Worm (Caenorhabditis elegans) whole organism, L4 larva: ENCODE data around the gene F23A7.1.

Experiments used
- F26F4.8 ChIP-seq: fragments of 200-800 bp; sonication (Bioruptor generic); conservative IDR thresholded peaks from 2 replicates; pipeline ENCODE4 v1.3.6; 2022; ENCODE audit warnings: missing genetic modification characterization, missing compliant biosample characterization
- F44E2.7 ChIP-seq: fragments of 200-800 bp; sonication (Bioruptor generic); IDR thresholded peaks from 2 replicates; pipeline ENCODE4 v2.1.2; 2022; ENCODE audit warnings: missing genetic modification characterization, missing compliant biosample characterization
- F49E8.2 ChIP-seq: sonication (generic microtip); optimal IDR thresholded peaks from 2 replicates; lab custom pipeline; 2016; ENCODE audit warnings: missing compliant biosample characterization, mild to moderate bottlenecking, missing genetic modification characterization, borderline replicate concordance
- R02D3.7 ChIP-seq: fragments of 150-350 bp; sonication (generic microtip); optimal IDR thresholded peaks from 3 replicates; lab custom pipeline; 2014; ENCODE audit warnings: missing biosample characterization, missing genetic modification characterization
- Y105C5A.15 ChIP-seq: fragments of 200-800 bp; sonication (Bioruptor generic); IDR thresholded peaks from 2 replicates; pipeline ENCODE4 v1.3.6; 2022; ENCODE audit warnings: missing genetic modification characterization, missing compliant biosample characterization
- Y48G9A.11 ChIP-seq: fragments of 200-800 bp; sonication (Bioruptor generic); IDR thresholded peaks from 2 replicates; pipeline ENCODE4 v1.3.6; 2022; ENCODE audit warnings: missing genetic modification reagents, missing genetic modification characterization, missing compliant biosample characterization
- Y5F2A.4 ChIP-seq: fragments of 200-800 bp; sonication (Bioruptor generic); optimal IDR thresholded peaks from 2 replicates; lab custom pipeline; 2018; ENCODE audit warnings: mild to moderate bottlenecking, missing genetic modification characterization, missing compliant biosample characterization
- Y75B8A.6 ChIP-seq: fragments of 200-800 bp; sonication (Bioruptor generic); IDR thresholded peaks from 2 replicates; pipeline ENCODE4 v1.3.6; 2022; ENCODE audit warnings: missing genetic modification reagents, missing genetic modification characterization, missing compliant biosample characterization
- ZK337.2 ChIP-seq: fragments of 200-800 bp; sonication (Bioruptor generic); IDR thresholded peaks from 2 replicates; pipeline ENCODE4 v1.3.6; 2022; ENCODE audit warnings: missing genetic modification reagents, missing genetic modification characterization, missing compliant biosample characterization
- aha-1 ChIP-seq: fragments of 150-350 bp; peaks from one replicate; lab custom pipeline; 2014; ENCODE audit warnings: missing biosample characterization, missing genetic modification characterization
- aly-2 ChIP-seq: sonication (generic microtip); optimal IDR thresholded peaks from 2 replicates; lab custom pipeline; 2018; ENCODE audit warnings: missing biosample characterization, missing genetic modification characterization
- arid-1 ChIP-seq: fragments of 200-800 bp; sonication (Bioruptor generic); conservative IDR thresholded peaks from 2 replicates; pipeline ENCODE4 v1.3.6; 2022; ENCODE audit warnings: missing genetic modification reagents, missing genetic modification characterization, missing compliant biosample characterization
- attf-4 ChIP-seq: sonication (generic microtip); optimal IDR thresholded peaks from 3 replicates; lab custom pipeline; 2017; ENCODE audit warnings: missing biosample characterization, missing genetic modification characterization
- ceh-20 ChIP-seq: fragments of 200-800 bp; sonication (Bioruptor generic); IDR thresholded peaks from 2 replicates; pipeline ENCODE4 v1.3.6; 2022; ENCODE audit warnings: missing genetic modification reagents, missing genetic modification characterization, missing compliant biosample characterization
- ceh-32 ChIP-seq: sonication (generic microtip); optimal IDR thresholded peaks from 2 replicates; lab custom pipeline; 2016; ENCODE audit warnings: mild to moderate bottlenecking, missing genetic modification characterization, missing compliant biosample characterization; ENCODE audit not compliant: poor library complexity
- ceh-44 ChIP-seq: fragments of 200-800 bp; sonication (Bioruptor generic); IDR thresholded peaks from 2 replicates; pipeline ENCODE4 v1.3.6; 2022; ENCODE audit warnings: missing genetic modification reagents, missing genetic modification characterization, missing compliant biosample characterization
- ceh-62 ChIP-seq: sonication (generic microtip); optimal IDR thresholded peaks from 2 replicates; lab custom pipeline; 2017; ENCODE audit warnings: missing biosample characterization, missing genetic modification characterization
- ceh-82 ChIP-seq: sonication (generic microtip); optimal IDR thresholded peaks from 2 replicates; lab custom pipeline; 2017; ENCODE audit warnings: missing biosample characterization, missing genetic modification characterization
- daf-16 ChIP-seq, 3 experiments: sonication (generic microtip); optimal IDR thresholded peaks; 2 replicates each; lab custom pipeline; 2016 to 2017; ENCODE audit warnings: missing genetic modification characterization in 3 of 3, missing genetic modification reagents in 3 of 3, mild to moderate bottlenecking in 2 of 3, missing compliant biosample characterization in 2 of 3, missing biosample characterization in 1 of 3, moderate library complexity in 1 of 3
- daf-19 ChIP-seq: fragments of 200-800 bp; sonication (Bioruptor generic); conservative IDR thresholded peaks from 2 replicates; pipeline ENCODE4 v1.3.6; 2022; ENCODE audit warnings: missing genetic modification characterization, missing compliant biosample characterization
- dmd-6 ChIP-seq: fragments of 200-800 bp; sonication (Bioruptor generic); IDR thresholded peaks from 2 replicates; pipeline ENCODE4 v1.3.6; 2022; ENCODE audit warnings: missing genetic modification reagents, missing genetic modification characterization, missing compliant biosample characterization
- dmd-8 ChIP-seq: fragments of 200-800 bp; sonication (Bioruptor generic); IDR thresholded peaks from 2 replicates; pipeline ENCODE4 v1.3.6; 2022; ENCODE audit warnings: missing genetic modification characterization, missing compliant biosample characterization
- dpl-1 ChIP-seq: fragments of 150-350 bp; optimal IDR thresholded peaks from 2 replicates; lab custom pipeline; 2014; ENCODE audit warnings: missing biosample characterization, missing genetic modification reagents, missing genetic modification characterization
- egl-43 ChIP-seq: fragments of 200-800 bp; sonication (Bioruptor generic); IDR thresholded peaks from 2 replicates; pipeline ENCODE4 v1.3.6; 2022; ENCODE audit warnings: missing genetic modification reagents, missing genetic modification characterization, missing compliant biosample characterization
- lim-7 ChIP-seq: fragments of 200-800 bp; sonication (Bioruptor generic); IDR thresholded peaks from 2 replicates; pipeline ENCODE4 v1.3.6; 2022; ENCODE audit warnings: missing genetic modification characterization, missing compliant biosample characterization
- lin-29 ChIP-seq: fragments of 200-800 bp; sonication (Bioruptor generic); IDR thresholded peaks from 2 replicates; pipeline ENCODE4 v1.3.6; 2022; ENCODE audit warnings: missing genetic modification reagents, missing genetic modification characterization, missing compliant biosample characterization
- lin-38 ChIP-seq: fragments of 200-800 bp; sonication (Bioruptor generic); IDR thresholded peaks from 2 replicates; pipeline ENCODE4 v1.3.6; 2022; ENCODE audit warnings: missing genetic modification reagents, missing genetic modification characterization, missing compliant biosample characterization
- madf-9 ChIP-seq: fragments of 200-800 bp; sonication (Bioruptor generic); conservative IDR thresholded peaks from 2 replicates; pipeline ENCODE4 v1.3.6; 2022; ENCODE audit warnings: missing genetic modification reagents, missing genetic modification characterization, missing compliant biosample characterization
- mes-2 ChIP-seq: sonication (generic microtip); optimal IDR thresholded peaks from 2 replicates; lab custom pipeline; 2016; ENCODE audit warnings: missing genotype, mild to moderate bottlenecking, missing genetic modification characterization, missing compliant biosample characterization; ENCODE audit not compliant: poor library complexity, severe bottlenecking
- mxl-3 ChIP-seq: fragments of 200-800 bp; sonication (Bioruptor generic); optimal IDR thresholded peaks from 2 replicates; lab custom pipeline; 2018; ENCODE audit warnings: mild to moderate bottlenecking, missing genetic modification characterization, missing compliant biosample characterization
- nhr-102 ChIP-seq: sonication (generic microtip); optimal IDR thresholded peaks from 2 replicates; lab custom pipeline; 2016; ENCODE audit warnings: mild to moderate bottlenecking, missing genetic modification characterization, moderate library complexity, missing compliant biosample characterization
- nhr-111 ChIP-seq: fragments of 200-800 bp; sonication (Bioruptor generic); optimal IDR thresholded peaks from 2 replicates; lab custom pipeline; 2018; ENCODE audit warnings: mild to moderate bottlenecking, missing genetic modification characterization, missing compliant biosample characterization
- nhr-28 ChIP-seq: fragments of 150-350 bp; optimal IDR thresholded peaks from 2 replicates; lab custom pipeline; 2014; ENCODE audit warnings: missing biosample characterization, missing genetic modification characterization
- nhr-41 ChIP-seq: fragments of 200-800 bp; sonication (Bioruptor generic); IDR thresholded peaks from 2 replicates; pipeline ENCODE4 v1.3.6; 2022; ENCODE audit warnings: missing genetic modification reagents, missing genetic modification characterization, missing compliant biosample characterization
- nhr-6 ChIP-seq: fragments of 150-350 bp; optimal IDR thresholded peaks from 2 replicates; lab custom pipeline; 2014; ENCODE audit warnings: missing biosample characterization, missing genetic modification characterization
- nhr-76 ChIP-seq: fragments of 150-350 bp; optimal IDR thresholded peaks from 2 replicates; lab custom pipeline; 2014; ENCODE audit warnings: missing biosample characterization, missing genetic modification characterization
- pha-4 ChIP-seq, 2 experiments: fragments of 150-350 bp in 1 of 2; fragments of 200-800 bp in 1 of 2; sonication (Bioruptor generic) in 1 of 2; IDR thresholded peaks in 1 of 2; optimal IDR thresholded peaks in 1 of 2; 2 replicates each; pipeline versions ENCODE4 v1.3.6 to Lab custom; 2014 to 2022; ENCODE audit warnings: missing genetic modification characterization in 2 of 2, missing genetic modification reagents in 2 of 2, missing biosample characterization in 1 of 2, missing compliant biosample characterization in 1 of 2
- php-3 ChIP-seq: fragments of 200-800 bp; sonication (Bioruptor generic); IDR thresholded peaks from 2 replicates; pipeline ENCODE4 v1.3.6; 2022; ENCODE audit warnings: missing genetic modification reagents, missing genetic modification characterization, missing compliant biosample characterization
- set-16 ChIP-seq: fragments of 200-800 bp; sonication (Bioruptor generic); IDR thresholded peaks from 2 replicates; pipeline ENCODE4 v1.3.6; 2022; ENCODE audit warnings: missing genetic modification reagents, missing genetic modification characterization, missing compliant biosample characterization
- snpc-1.2 ChIP-seq: fragments of 200-800 bp; sonication (Bioruptor generic); IDR thresholded peaks from 2 replicates; pipeline ENCODE4 v1.3.6; 2022; ENCODE audit warnings: missing genetic modification reagents, missing genetic modification characterization, missing compliant biosample characterization
- spr-3 ChIP-seq: fragments of 200-800 bp; sonication (Bioruptor generic); optimal IDR thresholded peaks from 2 replicates; lab custom pipeline; 2018; ENCODE audit warnings: mild to moderate bottlenecking, missing genetic modification characterization, missing compliant biosample characterization
- tag-97 ChIP-seq: fragments of 200-800 bp; sonication (Bioruptor generic); IDR thresholded peaks from 2 replicates; pipeline ENCODE4 v1.3.6; 2022; ENCODE audit warnings: missing genetic modification characterization, missing compliant biosample characterization
- unc-62 ChIP-seq, 3 experiments: fragments of 150-350 bp in 1 of 3; sonication (generic microtip); optimal IDR thresholded peaks in 2 of 3; peaks in 1 of 3; 1 replicate in 1 of 3; 2 replicates in 2 of 3; lab custom pipeline; 2014 to 2017; ENCODE audit warnings: missing biosample characterization in 3 of 3, missing genetic modification characterization in 3 of 3, missing genetic modification reagents in 3 of 3, missing genotype in 1 of 3
- vab-7 ChIP-seq: fragments of 200-800 bp; sonication (Bioruptor generic); IDR thresholded peaks from 2 replicates; pipeline ENCODE4 v1.3.6; 2022; ENCODE audit warnings: missing genetic modification reagents, missing genetic modification characterization, missing compliant biosample characterization
- ztf-11 ChIP-seq: fragments of 150-350 bp; optimal IDR thresholded peaks from 2 replicates; lab custom pipeline; 2014; ENCODE audit warnings: missing biosample characterization, missing genetic modification characterization

F23A7.1 gene

ce11 chrX:16208667-16209066, 8.5 kb upstream of the F23A7.1 start:
- TF ChIP-seq egl-43 (0 out of 2 replicates have a peak, but pooled peaks have one; percentile 55), tag-97 (no peak), snpc-1.2 (GFP tag; lab: Robert Waterston, UW) (peak; percentile 47; the same call in 1 of the 2 replicates), nhr-6 (tag; lab: Kevin White, UChicago) (no peak), pha-4 (GFP tag; IDR thresholded peaks at IDR 0.05; lab: Robert Waterston, UW) (peak; percentile 39; the same call in 1 of the 2 replicates), pha-4 (tag; optimal IDR thresholded peaks at IDR 0.05; lab: Kevin White, UChicago) (no peak), mes-2 (peak; percentile 22), daf-16 (GFP tag; optimal IDR thresholded peaks at IDR 0.05; lab: Kevin White, UChicago) (no peak), daf-16 (tag; optimal IDR thresholded peaks at IDR 0.05; lab: Kevin White, UChicago) (peak; percentile 8), lim-7 (peak; percentile 70; the same call in 1 of the 2 replicates), lin-38 (peak; percentile 37), dmd-8 (0 out of 2 replicates have a peak, but pooled peaks have one; percentile 4), ceh-44 (no peak), dmd-6 (GFP tag; lab: Robert Waterston, UW) (peak; percentile 14), nhr-41 (peak; percentile 41; the same call in 1 of the 2 replicates)

ce11 chrX:16209122-16209521, 8.1 kb upstream of the F23A7.1 start:
- TF ChIP-seq Y5F2A.4 (GFP tag; lab: Kevin White, UChicago) (no peak), daf-19 (GFP tag; lab: Robert Waterston, UW) (no peak), ztf-11 (tag; lab: Kevin White, UChicago) (no peak), F49E8.2 (no peak), ceh-32 (tag; lab: Kevin White, UChicago) (no peak), dpl-1 (no peak), egl-43 (no peak), madf-9 (no peak), nhr-76 (tag; lab: Kevin White, UChicago) (no peak), php-3 (GFP tag; lab: Robert Waterston, UW) (no peak), Y48G9A.11 (GFP tag; lab: Robert Waterston, UW) (no peak), mxl-3 (GFP tag; lab: Kevin White, UChicago) (no peak), unc-62 (GFP tag; optimal IDR thresholded peaks at IDR 0.05 in 1 of 2; lab: Kevin White, UChicago) (peak in 1 of 2 experiments; percentile 27), unc-62 (tag; optimal IDR thresholded peaks at IDR 0.05; lab: Kevin White, UChicago) (no peak), nhr-6 (tag; lab: Kevin White, UChicago) (no peak), lim-7 (peak; percentile 55), set-16 (GFP tag; lab: Robert Waterston, UW) (no peak), nhr-41 (0 out of 2 replicates have a peak, but pooled peaks have one; percentile 9), ceh-20 (no peak), F26F4.8 (GFP tag; lab: Robert Waterston, UW) (no peak), lin-29 (GFP tag; lab: Robert Waterston, UW) (no peak), F44E2.7 (GFP tag; lab: Robert Waterston, UW) (no peak), pha-4 (GFP tag; IDR thresholded peaks at IDR 0.05; lab: Robert Waterston, UW) (no peak), pha-4 (tag; optimal IDR thresholded peaks at IDR 0.05; lab: Kevin White, UChicago) (no peak)

- TF ChIP-seq vab-7 (GFP tag; lab: Robert Waterston, UW) (peak; percentile 97), attf-4 (tag; lab: Kevin White, UChicago) (peak; percentile 17), nhr-41 (peak; percentile 70; the same call in 1 of the 2 replicates), dmd-8 (peak; percentile 97), Y75B8A.6 (GFP tag; lab: Robert Waterston, UW) (peak; percentile 85; the same call in 1 of the 2 replicates), Y105C5A.15 (GFP tag; lab: Robert Waterston, UW) (peak; percentile 96), ZK337.2 (GFP tag; lab: Robert Waterston, UW) (peak; percentile 90), ztf-11 (tag; lab: Kevin White, UChicago) (no peak), unc-62 (GFP tag; optimal IDR thresholded peaks at IDR 0.05 in 1 of 2; lab: Kevin White, UChicago) (peak; percentile 2 to 59), unc-62 (tag; optimal IDR thresholded peaks at IDR 0.05; lab: Kevin White, UChicago) (no peak), ceh-44 (peak; percentile 85), aly-2 (tag; lab: Kevin White, UChicago) (no peak), ceh-82 (no peak), nhr-102 (tag; lab: Kevin White, UChicago) (peak; percentile 95), R02D3.7 (no peak), nhr-111 (GFP tag; lab: Kevin White, UChicago) (peak; percentile 66), ceh-62 (tag; lab: Kevin White, UChicago) (no peak), dpl-1 (peak; percentile 59), php-3 (GFP tag; lab: Robert Waterston, UW) (peak; percentile 79), aha-1 (tag; lab: Kevin White, UChicago) (peak; percentile 99), Y48G9A.11 (GFP tag; lab: Robert Waterston, UW) (peak; percentile 77), spr-3 (peak; percentile 78), nhr-28 (tag; lab: Kevin White, UChicago) (peak; percentile 62), arid-1 (peak; percentile 85), tag-97 (no peak)
These were observed 7.5 kb upstream of the F23A7.1 start for ce11 chrX:16209660-16210059.
